Worm (Caenorhabditis elegans) whole organism, dauer: Measurements from ENCODE around the gene K10B4.1.

Experiments
- unc-62 ChIP-seq: sonication (generic microtip); optimal IDR thresholded peaks from 2 replicates; lab custom pipeline; 2017; ENCODE audit warnings: missing biosample characterization, missing genetic modification reagents, missing genetic modification characterization

The K10B4.1 gene

ce11 chrII:121121-121520, 14.1 kb upstream of the K10B4.1 start, which contains the start of gene K10B4.3:
K10B4.3 (minus strand) TSS chrII:121221.
- no peak for TF ChIP-seq unc-62 (GFP tag; lab: Kevin White, UChicago)

ce11 chrII:122008-122407, 13.3 kb upstream of the K10B4.1 start:
- TF ChIP-seq unc-62 (GFP tag; lab: Kevin White, UChicago) = no peak

- TF ChIP-seq unc-62 (GFP tag; lab: Kevin White, UChicago) = no peak
Observed at ce11 chrII:122494-122893, 12.8 kb upstream of the K10B4.1 start.

- TF ChIP-seq unc-62 (GFP tag; lab: Kevin White, UChicago) = no peak
Observed at ce11 chrII:124904-125303, 10.4 kb upstream of the K10B4.1 start, which contains the start of gene nmur-2. nmur-2 (minus strand) TSS chrII:125004.

- TF ChIP-seq unc-62 (GFP tag; lab: Kevin White, UChicago) = no peak
Observed at ce11 chrII:128929-129328, 6.3 kb upstream of the K10B4.1 start, which contains the start of gene srd-3. srd-3 (minus strand) TSS chrII:129029.

ce11 chrII:129770-130169, 5.5 kb upstream of the K10B4.1 start:
- no peak for TF ChIP-seq unc-62 (GFP tag; lab: Kevin White, UChicago)

ce11 chrII:133548-134275, 1.6 kb upstream of the K10B4.1 start, which contains the start of gene cwn-1:
cwn-1 (minus strand) TSS chrII:133598.
- TF ChIP-seq unc-62 (GFP tag; lab: Kevin White, UChicago) = no peak

ce11 chrII:146933-147332, 11.7 kb downstream of the K10B4.1 start, which contains the start of gene T25D3.4:
T25D3.4 (plus strand) TSS chrII:147233.
- no peak for TF ChIP-seq unc-62 (GFP tag; lab: Kevin White, UChicago)

ce11 chrII:151495-151894, 16.2 kb downstream of the K10B4.1 start:
- no peak for TF ChIP-seq unc-62 (GFP tag; lab: Kevin White, UChicago)

- no peak for TF ChIP-seq unc-62 (GFP tag; lab: Kevin White, UChicago)
Observed at ce11 chrII:152283-152682, 17.0 kb downstream of the K10B4.1 start, which contains the start of gene T25D3.3. T25D3.3 (plus strand) TSS chrII:152583.

- no peak for TF ChIP-seq unc-62 (GFP tag; lab: Kevin White, UChicago)
Observed at ce11 chrII:155904-156303, 20.6 kb downstream of the K10B4.1 start, which contains the start of gene mrpl-28. mrpl-28 (minus strand) TSS chrII:156009.

ce11 chrII:156999-157499, 21.8 kb downstream of the K10B4.1 start:
- no peak for TF ChIP-seq unc-62 (GFP tag; lab: Kevin White, UChicago)

- no peak for TF ChIP-seq unc-62 (GFP tag; lab: Kevin White, UChicago)
Observed at ce11 chrII:158004-158731, 22.9 kb downstream of the K10B4.1 start.

ce11 chrII:159294-159922, 24.1 kb downstream of the K10B4.1 start:
- no peak for TF ChIP-seq unc-62 (GFP tag; lab: Kevin White, UChicago)

ce11 chrII:160561-161123, 25.4 kb downstream of the K10B4.1 start:
- TF ChIP-seq unc-62 (GFP tag; lab: Kevin White, UChicago) = no peak
